Fruit fly (Drosophila melanogaster) whole organism, embryonic: Measurements from ENCODE around the gene DCAF12.
A peak's percentile ranks its signal among the peaks of the same experiment; 100 is the strongest.

Experiments
- Aef1 ChIP-seq: fragments of 200-800 bp; sonication (Bioruptor generic); IDR thresholded peaks from 3 replicates; pipeline ENCODE4 v1.3.6; 2022; ENCODE audit warnings: missing biosample characterization, missing genetic modification characterization
- Atf3 ChIP-seq: fragments of 200-800 bp; sonication (Bioruptor generic); optimal IDR thresholded peaks from 3 replicates; lab custom pipeline; 2016; ENCODE audit warnings: missing biosample characterization, missing genetic modification characterization
- Atf6 ChIP-seq: fragments of 200-800 bp; sonication (Bioruptor generic); IDR thresholded peaks from 2 replicates; pipeline ENCODE4 v1.3.6; 2022; ENCODE audit warnings: missing biosample characterization, missing genetic modification characterization
- CG10321 ChIP-seq: fragments of 200-800 bp; sonication (Bioruptor generic); IDR thresholded peaks from 2 replicates; pipeline ENCODE4 v1.3.6; 2022; ENCODE audit warnings: missing biosample characterization, missing genetic modification characterization
- CG11085 ChIP-seq: fragments of 200-800 bp; sonication (Bioruptor generic); IDR thresholded peaks from 2 replicates; pipeline ENCODE4 v1.3.6; 2022; ENCODE audit warnings: missing biosample characterization, missing genetic modification characterization
- CG11247 ChIP-seq: fragments of 200-800 bp; sonication (Bioruptor generic); IDR thresholded peaks from 2 replicates; pipeline ENCODE4 v1.3.6; 2022; ENCODE audit warnings: missing biosample characterization, missing genetic modification characterization
- CG12155 ChIP-seq: fragments of 200-800 bp; sonication (Bioruptor generic); optimal IDR thresholded peaks from 3 replicates; lab custom pipeline; 2016; ENCODE audit warnings: missing biosample characterization, missing genetic modification characterization
- CG12236 ChIP-seq: fragments of 200-800 bp; sonication (Bioruptor generic); optimal IDR thresholded peaks from 2 replicates; lab custom pipeline; 2016; ENCODE audit warnings: missing biosample characterization, missing genetic modification characterization
- CG15073 ChIP-seq: fragments of 200-800 bp; sonication (Bioruptor generic); optimal IDR thresholded peaks from 2 replicates; lab custom pipeline; 2016; ENCODE audit warnings: missing biosample characterization, missing genetic modification characterization
- CG17359 ChIP-seq: fragments of 200-800 bp; sonication (Bioruptor generic); optimal IDR thresholded peaks from 3 replicates; lab custom pipeline; 2018; ENCODE audit warnings: missing biosample characterization, mild to moderate bottlenecking, missing genetic modification characterization, moderate library complexity
- CG2116 ChIP-seq: fragments of 200-800 bp; sonication (Bioruptor generic); optimal IDR thresholded peaks from 3 replicates; lab custom pipeline; 2018; ENCODE audit warnings: missing biosample characterization, mild to moderate bottlenecking, missing genetic modification characterization
- CG3065 ChIP-seq: fragments of 200-800 bp; sonication (Bioruptor generic); optimal IDR thresholded peaks from 2 replicates; lab custom pipeline; 2016; ENCODE audit warnings: missing biosample characterization, missing genetic modification characterization
- CG34376 ChIP-seq: fragments of 200-800 bp; sonication (Bioruptor generic); optimal IDR thresholded peaks from 2 replicates; lab custom pipeline; 2018; ENCODE audit warnings: missing biosample characterization, mild to moderate bottlenecking, missing genetic modification characterization
- CG3995 ChIP-seq: fragments of 200-800 bp; sonication (Bioruptor generic); optimal IDR thresholded peaks from 3 replicates; lab custom pipeline; 2016; ENCODE audit warnings: missing biosample characterization, missing genetic modification characterization
- CG4328 ChIP-seq: fragments of 200-800 bp; sonication (Bioruptor generic); optimal IDR thresholded peaks from 3 replicates; lab custom pipeline; 2017; ENCODE audit warnings: missing biosample characterization, missing genetic modification reagents, missing genetic modification characterization
- CG43689 ChIP-seq: fragments of 200-800 bp; sonication (Bioruptor generic); IDR thresholded peaks from 2 replicates; pipeline ENCODE4 v1.3.6; 2022; ENCODE audit warnings: missing biosample characterization, missing genetic modification characterization
- CG4424 ChIP-seq: fragments of 200-800 bp; sonication (Bioruptor generic); optimal IDR thresholded peaks from 3 replicates; lab custom pipeline; 2016; ENCODE audit warnings: missing biosample characterization, missing genetic modification characterization
- CG4707 ChIP-seq: fragments of 200-800 bp; sonication (Bioruptor generic); optimal IDR thresholded peaks from 2 replicates; lab custom pipeline; 2018; ENCODE audit warnings: missing biosample characterization, mild to moderate bottlenecking, missing genetic modification characterization, moderate library complexity
- CG4730 ChIP-seq: fragments of 200-800 bp; sonication (Bioruptor generic); IDR thresholded peaks from 2 replicates; pipeline ENCODE4 v1.3.6; 2022; ENCODE audit warnings: missing biosample characterization, missing genetic modification characterization
- CG5245 ChIP-seq: fragments of 200-800 bp; sonication (Bioruptor generic); optimal IDR thresholded peaks from 3 replicates; lab custom pipeline; 2016; ENCODE audit warnings: missing biosample characterization, missing genetic modification characterization
- CG6272 ChIP-seq: fragments of 200-800 bp; sonication (Bioruptor generic); IDR thresholded peaks from 2 replicates; pipeline ENCODE4 v1.3.6; 2022; ENCODE audit warnings: missing biosample characterization, missing genetic modification characterization
- CG7556 ChIP-seq: fragments of 200-800 bp; sonication (Bioruptor generic); optimal IDR thresholded peaks from 2 replicates; lab custom pipeline; 2017; ENCODE audit warnings: missing biosample characterization, mild to moderate bottlenecking, missing genetic modification characterization
- CG8359 ChIP-seq: fragments of 200-800 bp; sonication (Bioruptor generic); optimal IDR thresholded peaks from 2 replicates; lab custom pipeline; 2017; ENCODE audit warnings: missing biosample characterization, mild to moderate bottlenecking, missing genetic modification characterization, borderline replicate concordance
- CG9797 ChIP-seq: fragments of 200-800 bp; sonication (Bioruptor generic); optimal IDR thresholded peaks from 3 replicates; lab custom pipeline; 2018; ENCODE audit warnings: missing biosample characterization, mild to moderate bottlenecking, missing genetic modification characterization
- Dad ChIP-seq: fragments of 200-800 bp; sonication (Bioruptor generic); optimal IDR thresholded peaks from 3 replicates; lab custom pipeline; 2016; ENCODE audit warnings: missing biosample characterization, missing genetic modification characterization
- Fer3 ChIP-seq: fragments of 200-800 bp; sonication (Bioruptor generic); optimal IDR thresholded peaks from 2 replicates; lab custom pipeline; 2018; ENCODE audit warnings: missing biosample characterization, mild to moderate bottlenecking, missing genetic modification characterization, moderate library complexity
- GATAe ChIP-seq: fragments of 200-800 bp; sonication (Bioruptor generic); conservative IDR thresholded peaks from 2 replicates; pipeline ENCODE4 v1.3.6; 2022; ENCODE audit warnings: missing biosample characterization, missing genetic modification characterization
- Gug ChIP-seq: fragments of 200-800 bp; sonication (Bioruptor generic); IDR thresholded peaks from 4 replicates; pipeline ENCODE4 v1.3.6; 2022; ENCODE audit warnings: missing biosample characterization, missing genetic modification characterization
- HLHmδ ChIP-seq: fragments of 200-800 bp; sonication (Bioruptor generic); optimal IDR thresholded peaks from 2 replicates; lab custom pipeline; 2018; ENCODE audit warnings: missing biosample characterization, mild to moderate bottlenecking, missing genetic modification characterization, moderate library complexity
- Hand ChIP-seq: fragments of 200-800 bp; sonication (Bioruptor generic); optimal IDR thresholded peaks from 2 replicates; lab custom pipeline; 2017; ENCODE audit warnings: mild to moderate bottlenecking, missing biosample characterization, missing genetic modification reagents, missing genetic modification characterization
- Six4 ChIP-seq: fragments of 200-800 bp; sonication (Bioruptor generic); optimal IDR thresholded peaks from 2 replicates; lab custom pipeline; 2016; ENCODE audit warnings: missing biosample characterization, missing genetic modification characterization
- Vsx1 ChIP-seq: fragments of 200-800 bp; sonication (Bioruptor generic); optimal IDR thresholded peaks from 2 replicates; lab custom pipeline; 2017; ENCODE audit warnings: missing biosample characterization, mild to moderate bottlenecking, missing genetic modification characterization, missing genetic modification reagents
- abd-A ChIP-seq: fragments of 200-800 bp; sonication (Bioruptor generic); optimal IDR thresholded peaks from 3 replicates; lab custom pipeline; 2019; ENCODE audit warnings: missing biosample characterization, mild to moderate bottlenecking, missing genetic modification characterization, moderate library complexity
- cas ChIP-seq: fragments of 200-800 bp; sonication (Bioruptor generic); IDR thresholded peaks from 2 replicates; pipeline ENCODE4 v1.3.6; 2022; ENCODE audit warnings: missing biosample characterization, missing genetic modification characterization
- cato ChIP-seq: fragments of 200-800 bp; sonication (Bioruptor generic); optimal IDR thresholded peaks from 2 replicates; lab custom pipeline; 2016; ENCODE audit warnings: missing biosample characterization, missing genetic modification characterization, borderline replicate concordance
- cwo ChIP-seq: fragments of 200-800 bp; sonication (Bioruptor generic); optimal IDR thresholded peaks from 3 replicates; lab custom pipeline; 2017; ENCODE audit warnings: missing biosample characterization, missing genetic modification characterization, mild to moderate bottlenecking, moderate library complexity, missing genetic modification reagents
- eve ChIP-seq, 2 experiments: fragments of >200 bp; optimal IDR thresholded peaks; 2 replicates each; lab custom pipeline; 2017; ENCODE audit warnings: missing biosample characterization in 2 of 2, missing genetic modification characterization in 2 of 2
- exex ChIP-seq: fragments of 200-800 bp; sonication (Bioruptor generic); optimal IDR thresholded peaks from 4 replicates; lab custom pipeline; 2018; ENCODE audit warnings: missing biosample characterization, mild to moderate bottlenecking, missing genetic modification characterization, moderate library complexity
- eyg ChIP-seq: fragments of 200-800 bp; sonication (Bioruptor generic); optimal IDR thresholded peaks from 3 replicates; lab custom pipeline; 2016; ENCODE audit warnings: missing biosample characterization, missing genetic modification characterization
- fd102C ChIP-seq: fragments of 200-800 bp; sonication (Bioruptor generic); optimal IDR thresholded peaks from 2 replicates; lab custom pipeline; 2018; ENCODE audit warnings: missing biosample characterization, mild to moderate bottlenecking, missing genetic modification characterization, moderate library complexity
- fd96Cb ChIP-seq: fragments of 200-800 bp; sonication (Bioruptor generic); optimal IDR thresholded peaks from 2 replicates; lab custom pipeline; 2018; ENCODE audit warnings: missing biosample characterization, mild to moderate bottlenecking, missing genetic modification characterization, moderate library complexity
- gce ChIP-seq: fragments of 200-800 bp; sonication (Bioruptor generic); IDR thresholded peaks from 3 replicates; pipeline ENCODE4 v1.3.6; 2022; ENCODE audit warnings: missing biosample characterization, missing genetic modification characterization
- gcm2 ChIP-seq: fragments of 200-800 bp; sonication (Bioruptor generic); optimal IDR thresholded peaks from 2 replicates; lab custom pipeline; 2016; ENCODE audit warnings: missing biosample characterization, missing genetic modification characterization
- hbn ChIP-seq: fragments of 200-800 bp; sonication (Bioruptor generic); IDR thresholded peaks from 2 replicates; pipeline ENCODE4 v1.3.6; 2022; ENCODE audit warnings: missing biosample characterization, missing genetic modification characterization; ENCODE audit not compliant: partially characterized antibody
- pho ChIP-seq: fragments of 200-800 bp; sonication (Bioruptor generic); optimal IDR thresholded peaks from 2 replicates; lab custom pipeline; 2016; ENCODE audit warnings: missing biosample characterization, missing genetic modification characterization
- salm ChIP-seq: fragments of 200-800 bp; sonication (Bioruptor generic); optimal IDR thresholded peaks from 2 replicates; lab custom pipeline; 2018; ENCODE audit warnings: missing biosample characterization, mild to moderate bottlenecking, missing genetic modification characterization
- sim ChIP-seq: fragments of 200-800 bp; sonication (Bioruptor generic); IDR thresholded peaks from 2 replicates; pipeline ENCODE4 v1.3.6; 2022; ENCODE audit warnings: missing biosample characterization, missing genetic modification characterization
- tin ChIP-seq: fragments of 200-800 bp; sonication (Bioruptor generic); optimal IDR thresholded peaks from 3 replicates; lab custom pipeline; 2016; ENCODE audit warnings: missing biosample characterization, missing genetic modification characterization
- tna ChIP-seq: fragments of 200-800 bp; sonication (Bioruptor generic); IDR thresholded peaks from 2 replicates; pipeline ENCODE4 v1.3.6; 2022; ENCODE audit warnings: missing biosample characterization, missing genetic modification characterization; ENCODE audit not compliant: partially characterized antibody
- tup ChIP-seq: fragments of 200-800 bp; sonication (Bioruptor generic); optimal IDR thresholded peaks from 2 replicates; lab custom pipeline; 2016; ENCODE audit warnings: missing biosample characterization, mild to moderate bottlenecking, missing genetic modification characterization, moderate library complexity

The DCAF12 gene

DNA sequence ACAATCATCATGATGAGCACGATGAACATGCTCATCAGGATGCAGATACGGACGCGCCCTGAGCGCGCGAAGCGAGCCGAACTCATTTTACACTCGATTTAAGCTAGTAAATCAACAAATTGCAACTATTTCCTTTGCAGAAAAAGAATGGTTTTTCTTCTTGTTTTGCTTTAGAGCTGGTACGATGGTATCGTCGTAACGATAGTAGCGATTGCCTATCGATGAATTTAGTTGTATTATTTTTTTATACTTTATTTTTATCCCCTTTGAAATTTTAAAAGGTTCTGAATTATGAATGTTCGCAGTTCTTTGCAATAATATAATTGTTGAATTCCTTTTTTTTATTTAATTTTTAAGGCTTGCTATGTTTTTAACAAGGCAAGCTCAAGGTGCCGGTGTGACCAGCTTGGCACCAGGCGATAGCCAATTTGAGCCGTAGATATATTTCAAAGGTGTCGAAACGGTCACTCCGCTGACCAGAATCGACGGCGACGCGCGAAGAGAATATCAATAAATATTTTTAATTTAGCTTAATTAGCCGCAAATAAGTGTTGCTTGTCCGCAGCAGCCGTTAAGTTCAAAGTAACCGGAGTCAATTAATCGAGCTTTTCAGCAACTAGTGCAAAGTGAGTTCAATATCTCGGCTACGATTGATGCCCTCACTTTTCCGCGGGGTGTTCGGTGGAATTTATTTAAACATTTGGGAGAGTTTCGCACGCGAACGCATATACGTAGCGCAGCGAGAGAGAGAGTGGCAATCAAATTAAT is 49.4 kb downstream of the DCAF12 start, which contains the start of the genes CG12213 and GC1 (continued):
- TF ChIP-seq Vsx1 (GFP tag; lab: Kevin White, UChicago) (peak; percentile 93), tup (GFP tag; lab: Kevin White, UChicago) (no peak), Fer3 (tag; lab: Kevin White, UChicago) (no peak), tna (peak; percentile 97), CG4424 (GFP tag; lab: Kevin White, UChicago) (peak; percentile 40), pho (no peak), CG34376 (no peak), CG6272 (GFP tag; lab: Robert Waterston, UW) (no peak), abd-A (tag; lab: Kevin White, UChicago) (no peak), cwo (GFP tag; lab: Kevin White, UChicago) (no peak), eve (GFP tag; optimal IDR thresholded peaks at IDR 0.05; lab: Kevin White, UChicago) (no peak), exex (no peak), gcm2 (no peak), Six4 (GFP tag; lab: Kevin White, UChicago) (no peak), CG43689 (no peak), CG10321 (GFP tag; lab: Robert Waterston, UW) (no peak), CG3065 (GFP tag; lab: Kevin White, UChicago) (no peak), tin (GFP tag; lab: Kevin White, UChicago) (peak; percentile 24), Aef1 (GFP tag; lab: Robert Waterston, UW) (no peak), CG4730 (no peak), CG12236 (GFP tag; lab: Kevin White, UChicago) (no peak), CG7556 (GFP tag; lab: Kevin White, UChicago) (no peak), CG15073 (GFP tag; lab: Kevin White, UChicago) (no peak), CG12155 (GFP tag; lab: Kevin White, UChicago) (peak; percentile 40), CG4707 (GFP tag; lab: Kevin White, UChicago) (no peak), CG11247 (no peak), CG11085 (GFP tag; lab: Robert Waterston, UW) (no peak), Hand (GFP tag; lab: Kevin White, UChicago) (no peak), fd96Cb (no peak), Dad (GFP tag; lab: Kevin White, UChicago) (peak; percentile 10), eyg (GFP tag; lab: Kevin White, UChicago) (no peak), Atf6 (GFP tag; lab: Robert Waterston, UW) (no peak), fd102C (no peak), HLHmδ (no peak), CG5245 (GFP tag; lab: Kevin White, UChicago) (no peak), CG2116 (GFP tag; lab: Kevin White, UChicago) (peak; percentile 83), hbn (peak; percentile 98), cato (GFP tag; lab: Kevin White, UChicago) (no peak), cas (GFP tag; lab: Robert Waterston, UW) (no peak), gce (no peak), Atf3 (no peak), CG9797 (GFP tag; lab: Kevin White, UChicago) (peak; percentile 91), CG4328 (no peak), CG17359 (tag; lab: Kevin White, UChicago) (no peak), GATAe (GFP tag; lab: Robert Waterston, UW) (no peak), sim (GFP tag; lab: Robert Waterston, UW) (no peak), salm (tag; lab: Kevin White, UChicago) (no peak), CG3995 (peak; percentile 90), Gug (GFP tag; lab: Robert Waterston, UW) (no peak), CG8359 (GFP tag; lab: Kevin White, UChicago) (no peak)
